Fruit fly (Drosophila melanogaster): Measurements from ENCODE around the gene MsrA.

dm6 chr3L:15543049-15543448 lies 32.2 kb downstream of the MsrA start:
- TF ChIP-seq insv (optimal IDR thresholded peaks at IDR 0.05) (no peak), Sin3A (optimal IDR thresholded peaks at IDR 0.05) (no peak), h (optimal IDR thresholded peaks at IDR 0.05) (no peak), psq (optimal IDR thresholded peaks at IDR 0.05) (no peak)
